Worm (Caenorhabditis elegans): Measurements from ENCODE around the gene K02D10.3.

DNA sequence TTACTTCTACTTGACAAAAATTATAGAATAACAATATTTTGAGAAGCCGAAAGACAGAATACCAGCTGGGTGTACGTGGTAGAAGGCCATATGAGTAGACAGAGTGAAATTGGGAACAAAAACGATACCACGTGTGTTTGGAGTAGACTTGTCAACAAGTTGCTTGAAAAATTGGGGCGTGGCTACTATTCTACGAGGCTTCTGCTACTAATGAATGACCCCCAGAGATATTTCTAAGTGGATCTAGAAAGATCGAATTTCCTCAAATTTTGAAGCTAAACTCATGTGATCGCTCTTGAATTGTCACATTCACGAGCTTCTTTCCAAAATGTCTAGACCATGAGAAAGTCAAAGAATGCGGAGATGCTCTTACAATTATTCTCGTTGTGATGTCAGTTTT, 9.7 kb downstream of the K02D10.3 start:
- TF ChIP-seq him-1 (tag; optimal IDR thresholded peaks at IDR 0.05), result no peak
- TF ChIP-seq W03F9.2 (tag; optimal IDR thresholded peaks at IDR 0.05), result no peak
- TF ChIP-seq dao-5 (tag; optimal IDR thresholded peaks at IDR 0.05), result no peak

Measured in whole organism, L4/young adult.